Fruit fly (Drosophila melanogaster): ENCODE data around the gene Hus1-like.

Gene Hus1-like

DNA sequence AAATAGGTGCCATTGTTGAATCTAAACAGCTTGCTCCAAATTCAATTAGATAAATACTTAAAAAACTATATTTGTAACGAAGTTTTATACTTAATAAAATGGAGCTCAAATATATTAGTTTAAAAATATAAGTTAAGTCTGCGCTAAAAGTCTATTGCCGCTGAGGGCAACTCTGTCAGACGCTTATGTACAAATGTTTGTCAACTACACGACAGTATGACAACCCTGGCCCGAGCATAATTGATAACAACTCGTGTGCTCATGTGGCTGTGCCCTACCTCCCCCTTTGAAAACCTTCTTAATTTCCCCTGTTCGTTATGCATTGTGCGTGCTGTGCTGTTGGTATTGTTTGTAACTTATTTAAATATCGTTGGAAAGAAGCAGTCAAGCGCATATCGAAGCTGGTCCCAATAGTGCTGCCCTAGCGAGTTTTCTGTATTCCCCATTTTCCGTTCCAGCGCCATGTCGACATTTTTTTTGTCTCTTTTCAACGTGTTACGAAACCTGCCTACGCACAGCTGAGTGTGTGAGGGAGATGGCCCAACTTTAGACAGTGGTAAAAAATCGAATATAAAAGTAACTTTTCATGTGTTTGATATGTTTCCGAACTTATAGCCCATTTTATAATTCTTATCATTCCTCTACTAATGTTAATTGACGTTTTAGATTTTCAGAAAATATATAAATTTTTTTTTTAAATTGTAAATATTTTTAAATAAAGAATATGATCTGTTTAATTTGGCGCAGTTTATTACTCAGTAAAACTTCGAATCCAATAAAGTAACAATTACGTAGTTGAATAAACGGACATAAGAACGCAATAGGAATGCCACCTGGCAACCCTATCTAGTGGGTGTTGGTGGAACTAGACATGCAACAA lies 6.8 kb downstream of the Hus1-like start (continued):
- peak; percentile 62 for TF ChIP-seq tap (tag; optimal IDR thresholded peaks at IDR 0.05)
- TF ChIP-seq PHDP (tag; optimal IDR thresholded peaks at IDR 0.05), result peak; percentile 78
- peak; percentile 37 for TF ChIP-seq CG4328 (GFP tag; optimal IDR thresholded peaks at IDR 0.05)
- no peak for TF ChIP-seq CG12744 (GFP tag; optimal IDR thresholded peaks at IDR 0.05)
- TF ChIP-seq Deaf1 (tag; optimal IDR thresholded peaks at IDR 0.05), result peak; percentile 39
- peak; percentile 26 for TF ChIP-seq CG30403 (GFP tag; optimal IDR thresholded peaks at IDR 0.05)
- peak; percentile 10; the same call in 1 of the 2 replicates for TF ChIP-seq Ravus (GFP tag; IDR thresholded peaks at IDR 0.05)
- TF ChIP-seq CG18764 (GFP tag; optimal IDR thresholded peaks at IDR 0.05), result peak; percentile 45
- TF ChIP-seq esg (GFP tag; conservative IDR thresholded peaks at IDR 0.05), result peak; percentile 26; the same call in 1 of the 2 replicates
- TF ChIP-seq tgo (GFP tag; IDR thresholded peaks at IDR 0.05), result peak; percentile 54; the same call in 2 of the 3 replicates
- no peak for TF ChIP-seq cg (GFP tag; optimal IDR thresholded peaks at IDR 0.05)
- TF ChIP-seq BtbVII (GFP tag; optimal IDR thresholded peaks at IDR 0.05), result peak; percentile 70
- TF ChIP-seq inv (GFP tag; IDR thresholded peaks at IDR 0.05; ENCODE audit: partially characterized antibody), result no peak
- peak; percentile 28 for TF ChIP-seq CG7987 (GFP tag; optimal IDR thresholded peaks at IDR 0.05)
- TF ChIP-seq CG17359 (tag; optimal IDR thresholded peaks at IDR 0.05), result peak; percentile 75
- 0 out of 2 replicates have a peak, but pooled peaks have one; percentile 19 for TF ChIP-seq sna (GFP tag; IDR thresholded peaks at IDR 0.05; ENCODE audit: partially characterized antibody)
- TF ChIP-seq zf30C (GFP tag; optimal IDR thresholded peaks at IDR 0.05), result no peak
- no peak for TF ChIP-seq tin (GFP tag; optimal IDR thresholded peaks at IDR 0.05)
- peak; percentile 20 for TF ChIP-seq CG9932 (GFP tag; IDR thresholded peaks at IDR 0.05)
- peak; percentile 69 for TF ChIP-seq CG15601 (tag; optimal IDR thresholded peaks at IDR 0.05)
- peak; percentile 18; the same call in 1 of the 2 replicates for TF ChIP-seq CG5953 (GFP tag; IDR thresholded peaks at IDR 0.05)
- no peak for TF ChIP-seq Max (GFP tag; optimal IDR thresholded peaks at IDR 0.05)
- no peak for TF ChIP-seq dan (GFP tag; IDR thresholded peaks at IDR 0.05)
- peak; percentile 36 for TF ChIP-seq CG2116 (GFP tag; optimal IDR thresholded peaks at IDR 0.05)
- TF ChIP-seq CG8388 (GFP tag; optimal IDR thresholded peaks at IDR 0.05), result peak; percentile 76
- no peak for TF ChIP-seq CG8089 (GFP tag; optimal IDR thresholded peaks at IDR 0.05)
- no peak for TF ChIP-seq Hsf (GFP tag; optimal IDR thresholded peaks at IDR 0.05)
- peak; percentile 84 for TF ChIP-seq CoRest (tag; optimal IDR thresholded peaks at IDR 0.05)
- TF ChIP-seq jumu (GFP tag; optimal IDR thresholded peaks at IDR 0.05), result no peak
- peak; percentile 74 for TF ChIP-seq dmrt11E (tag; optimal IDR thresholded peaks at IDR 0.05)
- peak; percentile 30; the same call in 1 of the 2 replicates for TF ChIP-seq chm (GFP tag; IDR thresholded peaks at IDR 0.05)
- TF ChIP-seq gsb (GFP tag; IDR thresholded peaks at IDR 0.05), result 0 out of 2 replicates have a peak, but pooled peaks have one; percentile 26
- TF ChIP-seq CG8290 (GFP tag; optimal IDR thresholded peaks at IDR 0.05), result no peak
- peak in 1 of 2 experiments; percentile 33 for TF ChIP-seq CG8290 (tag; optimal IDR thresholded peaks at IDR 0.05)
- TF ChIP-seq emc (GFP tag; optimal IDR thresholded peaks at IDR 0.05), result no peak
- TF ChIP-seq sisA (GFP tag; IDR thresholded peaks at IDR 0.05), result peak; percentile 35
- TF ChIP-seq CG4854 (GFP tag; optimal IDR thresholded peaks at IDR 0.05), result no peak
- peak; percentile 13; the same call in 1 of the 3 replicates for TF ChIP-seq CG14050 (GFP tag; IDR thresholded peaks at IDR 0.05)
- peak; percentile 81 for TF ChIP-seq nmo (GFP tag; optimal IDR thresholded peaks at IDR 0.05)
- TF ChIP-seq kay (GFP tag; optimal IDR thresholded peaks at IDR 0.05), result no peak
- peak; percentile 1 to 88 for TF ChIP-seq Hr51 (GFP tag; optimal IDR thresholded peaks at IDR 0.05)
- TF ChIP-seq scrt (GFP tag; optimal IDR thresholded peaks at IDR 0.05), result peak; percentile 43
- peak; percentile 44; the same call in 1 of the 2 replicates for TF ChIP-seq ara (GFP tag; IDR thresholded peaks at IDR 0.05)
- TF ChIP-seq sim (GFP tag; IDR thresholded peaks at IDR 0.05), result no peak
- TF ChIP-seq nom (GFP tag; optimal IDR thresholded peaks at IDR 0.05), result no peak
- TF ChIP-seq D19A (tag; optimal IDR thresholded peaks at IDR 0.05), result peak; percentile 62
- TF ChIP-seq az2 (GFP tag; optimal IDR thresholded peaks at IDR 0.05), result peak; percentile 37
- no peak for TF ChIP-seq CG3995 (GFP tag; optimal IDR thresholded peaks at IDR 0.05)
- no peak for TF ChIP-seq CG6175 (GFP tag; IDR thresholded peaks at IDR 0.05)
